Fruit fly (Drosophila melanogaster) whole organism, embryonic: ENCODE data around the gene CG18281.

ENCODE experiments used
- BtbVII ChIP-seq: fragments of 200-800 bp; sonication (Bioruptor generic); optimal IDR thresholded peaks from 3 replicates; lab custom pipeline; 2017; ENCODE audit warnings: missing biosample characterization, mild to moderate bottlenecking, missing genetic modification characterization
- CG10147 ChIP-seq: fragments of 200-800 bp; sonication (Bioruptor generic); optimal IDR thresholded peaks from 2 replicates; lab custom pipeline; 2019; ENCODE audit warnings: missing biosample characterization, mild to moderate bottlenecking, missing genetic modification characterization, moderate library complexity
- CG11560 ChIP-seq: fragments of 200-800 bp; sonication (Bioruptor generic); IDR thresholded peaks from 3 replicates; pipeline ENCODE4 v1.3.6; 2022; ENCODE audit warnings: missing biosample characterization, missing genetic modification characterization
- CG11723 ChIP-seq: fragments of 200-800 bp; sonication (Bioruptor generic); optimal IDR thresholded peaks from 2 replicates; lab custom pipeline; 2017; ENCODE audit warnings: missing biosample characterization, mild to moderate bottlenecking, missing genetic modification characterization
- CG14860 ChIP-seq: fragments of 200-800 bp; sonication (Bioruptor generic); IDR thresholded peaks from 3 replicates; pipeline ENCODE4 v1.3.6; 2022; ENCODE audit warnings: missing biosample characterization, missing genetic modification characterization; ENCODE audit not compliant: partially characterized antibody
- CG1529 ChIP-seq: fragments of 200-800 bp; sonication (Bioruptor generic); optimal IDR thresholded peaks from 3 replicates; lab custom pipeline; 2018; ENCODE audit warnings: missing biosample characterization, missing genetic modification characterization
- CG18764 ChIP-seq: fragments of 200-800 bp; sonication (Bioruptor generic); optimal IDR thresholded peaks from 3 replicates; lab custom pipeline; 2016; ENCODE audit warnings: missing biosample characterization, missing genetic modification characterization
- CG2678 ChIP-seq: fragments of 200-800 bp; sonication (Bioruptor generic); optimal IDR thresholded peaks from 3 replicates; lab custom pipeline; 2019; ENCODE audit warnings: missing biosample characterization, mild to moderate bottlenecking, missing genetic modification characterization, moderate library complexity
- CG3726 ChIP-seq: fragments of 200-800 bp; sonication (Bioruptor generic); IDR thresholded peaks from 3 replicates; pipeline ENCODE4, ENCODE4 v1.3.6; 2022; ENCODE audit warnings: missing biosample characterization, missing genetic modification characterization
- CG4282 ChIP-seq: fragments of 200-800 bp; sonication (Bioruptor generic); optimal IDR thresholded peaks from 2 replicates; lab custom pipeline; 2016; ENCODE audit warnings: missing biosample characterization, missing genetic modification characterization
- CG4328 ChIP-seq: fragments of 200-800 bp; sonication (Bioruptor generic); optimal IDR thresholded peaks from 3 replicates; lab custom pipeline; 2017; ENCODE audit warnings: missing biosample characterization, missing genetic modification reagents, missing genetic modification characterization
- CG43689 ChIP-seq: fragments of 200-800 bp; sonication (Bioruptor generic); IDR thresholded peaks from 2 replicates; pipeline ENCODE4 v1.3.6; 2022; ENCODE audit warnings: missing biosample characterization, missing genetic modification characterization
- CG6813 ChIP-seq: fragments of 200-800 bp; sonication (Bioruptor generic); optimal IDR thresholded peaks from 2 replicates; lab custom pipeline; 2017; ENCODE audit warnings: missing biosample characterization, missing genetic modification characterization, mild to moderate bottlenecking, moderate library complexity, missing genetic modification reagents
- CG7357 ChIP-seq: fragments of 200-800 bp; sonication (Bioruptor generic); IDR thresholded peaks from 3 replicates; pipeline ENCODE4 v1.3.6; 2022; ENCODE audit warnings: missing biosample characterization, missing genetic modification characterization
- CG8089 ChIP-seq: fragments of 200-800 bp; sonication (Bioruptor generic); optimal IDR thresholded peaks from 3 replicates; lab custom pipeline; 2016; ENCODE audit warnings: missing biosample characterization, missing genetic modification characterization
- CG8765 ChIP-seq: fragments of 200-800 bp; sonication (Bioruptor generic); IDR thresholded peaks from 2 replicates; pipeline ENCODE4 v1.3.6; 2022; ENCODE audit warnings: missing biosample characterization, missing genetic modification characterization
- CG8944 ChIP-seq: fragments of 200-800 bp; sonication (Bioruptor generic); optimal IDR thresholded peaks from 3 replicates; lab custom pipeline; 2016; ENCODE audit warnings: missing biosample characterization, missing genetic modification characterization
- CG9817 ChIP-seq: fragments of 200-800 bp; sonication (Bioruptor generic); optimal IDR thresholded peaks from 2 replicates; lab custom pipeline; 2018; ENCODE audit warnings: missing biosample characterization, mild to moderate bottlenecking, missing genetic modification characterization, moderate library complexity
- CHES-1-like ChIP-seq: fragments of 200-800 bp; sonication (Bioruptor generic); optimal IDR thresholded peaks from 2 replicates; lab custom pipeline; 2016; ENCODE audit warnings: missing biosample characterization, missing genetic modification characterization
- CkIIα-i1 ChIP-seq: fragments of 200-800 bp; sonication (Bioruptor generic); IDR thresholded peaks from 2 replicates; pipeline ENCODE4 v1.3.6; 2022; ENCODE audit warnings: missing biosample characterization, missing genetic modification characterization
- Hmr ChIP-seq: fragments of 200-800 bp; sonication (Bioruptor generic); optimal IDR thresholded peaks from 3 replicates; lab custom pipeline; 2017; ENCODE audit warnings: mild to moderate bottlenecking, missing biosample characterization, missing genetic modification reagents, missing genetic modification characterization
- Sry-β ChIP-seq: fragments of 200-800 bp; sonication (Bioruptor generic); optimal IDR thresholded peaks from 2 replicates; lab custom pipeline; 2018; ENCODE audit warnings: missing biosample characterization, mild to moderate bottlenecking, missing genetic modification characterization, moderate library complexity
- Usf ChIP-seq: fragments of 200-800 bp; sonication (Bioruptor generic); optimal IDR thresholded peaks from 2 replicates; lab custom pipeline; 2017; ENCODE audit warnings: missing genotype, missing biosample characterization, missing genetic modification characterization
- ac ChIP-seq: fragments of 200-800 bp; sonication (Bioruptor generic); optimal IDR thresholded peaks from 3 replicates; lab custom pipeline; 2017; ENCODE audit warnings: missing biosample characterization, mild to moderate bottlenecking, missing genetic modification characterization
- ato ChIP-seq: fragments of 200-800 bp; sonication (Bioruptor generic); IDR thresholded peaks from 2 replicates; pipeline ENCODE4 v1.3.6; 2022; ENCODE audit warnings: missing biosample characterization, missing genetic modification characterization; ENCODE audit not compliant: partially characterized antibody
- az2 ChIP-seq: fragments of 200-800 bp; sonication (Bioruptor generic); optimal IDR thresholded peaks from 3 replicates; lab custom pipeline; 2016; ENCODE audit warnings: missing biosample characterization, missing genetic modification characterization
- btn ChIP-seq: fragments of 200-800 bp; sonication (Bioruptor generic); optimal IDR thresholded peaks from 2 replicates; lab custom pipeline; 2016; ENCODE audit warnings: missing biosample characterization, missing genetic modification characterization
- chm ChIP-seq: fragments of 200-800 bp; sonication (Bioruptor generic); IDR thresholded peaks from 2 replicates; pipeline ENCODE4 v1.3.6; 2022; ENCODE audit warnings: missing biosample characterization, missing genetic modification characterization
- chn ChIP-seq: fragments of 200-800 bp; sonication (Bioruptor generic); optimal IDR thresholded peaks from 2 replicates; lab custom pipeline; 2016; ENCODE audit warnings: missing biosample characterization, missing genetic modification characterization
- crp ChIP-seq, 2 experiments: fragments of 200-800 bp; sonication (Bioruptor generic); optimal IDR thresholded peaks; 2 replicates in 1 of 2; 3 replicates in 1 of 2; lab custom pipeline; 2017; ENCODE audit warnings: missing biosample characterization in 2 of 2, missing genetic modification characterization in 2 of 2, mild to moderate bottlenecking in 1 of 2, moderate library complexity in 1 of 2
- disco-r ChIP-seq: fragments of 200-800 bp; sonication (Bioruptor generic); optimal IDR thresholded peaks from 2 replicates; lab custom pipeline; 2016; ENCODE audit warnings: missing biosample characterization, missing genetic modification characterization
- ftz-f1 ChIP-seq: fragments of 200-800 bp; sonication (Bioruptor generic); optimal IDR thresholded peaks from 2 replicates; lab custom pipeline; 2016; ENCODE audit warnings: missing biosample characterization, missing genetic modification characterization
- inv ChIP-seq: fragments of 200-800 bp; sonication (Bioruptor generic); IDR thresholded peaks from 2 replicates; pipeline ENCODE4 v1.3.6; 2022; ENCODE audit warnings: missing biosample characterization, missing genetic modification characterization; ENCODE audit not compliant: partially characterized antibody
- kay ChIP-seq: fragments of 200-800 bp; sonication (Bioruptor generic); optimal IDR thresholded peaks from 2 replicates; lab custom pipeline; 2016; ENCODE audit warnings: missing biosample characterization, missing genetic modification characterization
- ken ChIP-seq: fragments of 200-800 bp; sonication (Bioruptor generic); IDR thresholded peaks from 3 replicates; pipeline ENCODE4 v1.3.6; 2022; ENCODE audit warnings: missing biosample characterization, missing genetic modification characterization
- lmd ChIP-seq: fragments of 200-800 bp; sonication (Bioruptor generic); IDR thresholded peaks from 2 replicates; pipeline ENCODE4 v1.3.6; 2022; ENCODE audit warnings: missing biosample characterization, missing genetic modification characterization
- luna ChIP-seq: fragments of 200-800 bp; sonication (Bioruptor generic); optimal IDR thresholded peaks from 2 replicates; lab custom pipeline; 2016; ENCODE audit warnings: missing biosample characterization, missing genetic modification characterization
- maf-S ChIP-seq: fragments of 200-800 bp; sonication (Bioruptor generic); optimal IDR thresholded peaks from 2 replicates; lab custom pipeline; 2016; ENCODE audit warnings: missing biosample characterization, missing genetic modification characterization
- nau ChIP-seq: fragments of 200-800 bp; sonication (Bioruptor generic); optimal IDR thresholded peaks from 3 replicates; lab custom pipeline; 2017; ENCODE audit warnings: missing biosample characterization, mild to moderate bottlenecking, missing genetic modification characterization, missing genetic modification reagents
- onecut ChIP-seq: fragments of 200-800 bp; sonication (Bioruptor generic); IDR thresholded peaks from 2 replicates; pipeline ENCODE4 v1.3.6; 2022; ENCODE audit warnings: missing biosample characterization, missing genetic modification characterization
- pan ChIP-seq, 4 experiments: fragments of >200 bp in 3 of 4; fragments of 200-800 bp in 1 of 4; sonication (Bioruptor generic) in 1 of 4; optimal IDR thresholded peaks in 3 of 4; IDR thresholded peaks in 1 of 4; 2 replicates each; pipeline versions ENCODE4 v1.3.6 to Lab custom; 2017 to 2022; ENCODE audit warnings: missing biosample characterization in 2 of 4, missing genetic modification characterization in 2 of 4, mixed read lengths in 1 of 4
- pzg ChIP-seq: fragments of 200-800 bp; sonication (Bioruptor generic); optimal IDR thresholded peaks from 3 replicates; lab custom pipeline; 2018; ENCODE audit warnings: missing biosample characterization, mild to moderate bottlenecking, missing genetic modification characterization, moderate library complexity
- slou ChIP-seq: fragments of 200-800 bp; sonication (Bioruptor generic); optimal IDR thresholded peaks from 3 replicates; lab custom pipeline; 2016; ENCODE audit warnings: missing biosample characterization, missing genetic modification characterization
- ssp ChIP-seq: fragments of 200-800 bp; sonication (Bioruptor generic); IDR thresholded peaks from 2 replicates; pipeline ENCODE4 v1.3.6; 2022; ENCODE audit warnings: missing biosample characterization, missing genetic modification characterization
- stc ChIP-seq: fragments of 200-800 bp; sonication (Bioruptor generic); IDR thresholded peaks from 2 replicates; pipeline ENCODE4 v1.3.6; 2022; ENCODE audit warnings: missing biosample characterization, missing genetic modification characterization
- sug ChIP-seq: fragments of 200-800 bp; optimal IDR thresholded peaks from 2 replicates; lab custom pipeline; 2019; ENCODE audit warnings: missing biosample characterization, mild to moderate bottlenecking, missing genetic modification characterization, moderate library complexity
- tx ChIP-seq: fragments of 200-800 bp; sonication (Bioruptor generic); optimal IDR thresholded peaks from 2 replicates; lab custom pipeline; 2016; ENCODE audit warnings: missing biosample characterization, missing genetic modification characterization
- wek ChIP-seq: fragments of 200-800 bp; sonication (Bioruptor generic); optimal IDR thresholded peaks from 3 replicates; lab custom pipeline; 2018; ENCODE audit warnings: missing biosample characterization, mild to moderate bottlenecking, missing genetic modification characterization, moderate library complexity

CG18281 gene

DNA sequence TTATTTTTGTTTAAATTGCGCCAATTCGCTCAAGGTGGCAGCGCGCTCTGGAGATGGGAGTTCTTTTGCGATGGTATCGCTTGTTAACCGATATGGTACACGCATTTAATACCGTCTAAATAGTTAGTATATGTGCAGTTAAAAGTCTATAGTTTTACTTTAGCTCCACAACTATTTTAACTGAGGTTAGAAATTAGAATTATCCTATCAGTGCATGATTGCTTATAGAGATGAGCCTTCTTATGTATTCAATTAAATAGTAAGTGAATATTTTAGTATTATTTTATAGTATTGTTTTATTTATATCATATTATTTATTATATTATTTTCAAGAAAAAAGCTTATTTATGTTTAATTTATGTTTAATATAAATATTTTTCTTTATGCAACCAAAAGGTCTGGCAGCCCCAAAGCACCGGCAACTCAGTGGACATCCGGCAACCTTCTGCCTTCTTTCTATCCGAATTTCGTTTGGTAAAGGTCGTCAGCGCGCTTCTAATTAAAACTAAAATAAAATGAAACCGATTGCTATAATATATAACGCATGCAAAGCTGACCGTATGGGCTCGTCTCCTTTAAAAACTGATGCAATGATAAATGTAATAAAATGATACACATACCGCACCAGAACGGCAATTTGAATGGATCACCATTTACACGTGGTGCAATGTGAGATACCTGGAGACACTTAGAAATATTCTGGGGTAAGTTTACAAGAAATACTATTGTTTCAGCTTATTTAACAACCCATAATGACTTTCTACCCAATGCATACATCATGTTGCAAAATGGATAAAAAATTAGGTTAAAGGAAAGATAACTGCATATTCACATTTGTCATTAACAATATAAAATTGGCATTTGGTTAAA lies 46.6 kb upstream of the CG18281 start, which contains the start of gene CG5199 (continued):
- TF ChIP-seq maf-S (GFP tag; lab: Kevin White, UChicago), result peak; percentile 4
- peak; percentile 37 for TF ChIP-seq Sry-β (GFP tag; lab: Kevin White, UChicago)
- peak; percentile 37 for TF ChIP-seq CG6813 (GFP tag; lab: Kevin White, UChicago)
- TF ChIP-seq CHES-1-like, result peak; percentile 28
- TF ChIP-seq CG2678, result peak; percentile 75
- peak; percentile 46 for TF ChIP-seq BtbVII (GFP tag; lab: Kevin White, UChicago)
- TF ChIP-seq CG10147 (GFP tag; lab: Kevin White, UChicago), result no peak
- peak; percentile 84 for TF ChIP-seq inv (GFP tag; lab: Robert Waterston, UW)
- TF ChIP-seq CkIIα-i1 (GFP tag; lab: Robert Waterston, UW), result no peak
- no peak for TF ChIP-seq CG7357 (GFP tag; lab: Robert Waterston, UW)
- no peak for TF ChIP-seq ac (GFP tag; lab: Kevin White, UChicago)
- no peak for TF ChIP-seq CG8765 (GFP tag; lab: Robert Waterston, UW)
- no peak for TF ChIP-seq luna
- TF ChIP-seq chn (GFP tag; lab: Kevin White, UChicago), result no peak
- no peak for TF ChIP-seq kay (GFP tag; lab: Kevin White, UChicago)
- no peak for TF ChIP-seq onecut (GFP tag; lab: Robert Waterston, UW)
- peak; percentile 75 for TF ChIP-seq Hmr
- TF ChIP-seq CG1529 (GFP tag; lab: Kevin White, UChicago), result no peak
- peak in 1 of 2 experiments; percentile 3 for TF ChIP-seq crp (GFP tag; optimal IDR thresholded peaks at IDR 0.05; lab: Kevin White, UChicago)
- no peak for TF ChIP-seq pan (optimal IDR thresholded peaks at IDR 0.05; lab: Kevin White, UChicago)
- TF ChIP-seq pan (GFP tag; optimal IDR thresholded peaks at IDR 0.05 in 1 of 2, IDR thresholded peaks at IDR 0.05 in 1 of 2), result peak in 1 of 2 experiments; percentile 65
- TF ChIP-seq Usf (GFP tag; lab: Kevin White, UChicago), result peak; percentile 55
- no peak for TF ChIP-seq btn (GFP tag; lab: Kevin White, UChicago)
- TF ChIP-seq tx (GFP tag; lab: Kevin White, UChicago), result no peak
- TF ChIP-seq chm (GFP tag; lab: Robert Waterston, UW), result no peak
- peak; percentile 62; the same call in 2 of the 3 replicates for TF ChIP-seq CG14860 (GFP tag; lab: Robert Waterston, UW)
- peak; percentile 75 for TF ChIP-seq lmd (GFP tag; lab: Robert Waterston, UW)
- TF ChIP-seq CG43689 (GFP tag; lab: Robert Waterston, UW), result no peak
- peak; percentile 11 for TF ChIP-seq CG8944 (GFP tag; lab: Kevin White, UChicago)
- 0 out of 3 replicates have a peak, but pooled peaks have one; percentile 18 for TF ChIP-seq ken (GFP tag; lab: Robert Waterston, UW)
- TF ChIP-seq ssp (GFP tag; lab: Robert Waterston, UW), result peak; percentile 53; the same call in 1 of the 2 replicates
- TF ChIP-seq slou, result peak; percentile 42
- TF ChIP-seq CG3726, result 0 out of 3 replicates have a peak, but pooled peaks have one; percentile 58
- no peak for TF ChIP-seq CG8089
- no peak for TF ChIP-seq nau (GFP tag; lab: Kevin White, UChicago)
- TF ChIP-seq stc (GFP tag; lab: Robert Waterston, UW), result no peak
- TF ChIP-seq CG4282 (GFP tag; lab: Kevin White, UChicago), result no peak
- peak; percentile 56; the same call in 1 of the 3 replicates for TF ChIP-seq CG11560
- TF ChIP-seq ftz-f1 (GFP tag; lab: Kevin White, UChicago), result peak; percentile 37
- peak; percentile 41 for TF ChIP-seq pzg (GFP tag; lab: Kevin White, UChicago)
- peak; percentile 46 for TF ChIP-seq az2 (GFP tag; lab: Kevin White, UChicago)
- TF ChIP-seq ato (GFP tag; lab: Robert Waterston, UW), result peak; percentile 32; the same call in 1 of the 2 replicates
- peak; percentile 57 for TF ChIP-seq sug (tag; lab: Kevin White, UChicago)
- peak; percentile 79 for TF ChIP-seq CG9817 (tag; lab: Kevin White, UChicago)
- TF ChIP-seq wek, result no peak
- TF ChIP-seq CG18764, result no peak
- no peak for TF ChIP-seq CG11723
- no peak for TF ChIP-seq disco-r (GFP tag; lab: Kevin White, UChicago)
- TF ChIP-seq CG4328, result peak; percentile 54
